Worm (Caenorhabditis elegans) whole organism, late embryonic: Measurements from ENCODE around the gene nspg-11.

Source experiments
- ama-1 ChIP-seq: fragments of 150-350 bp; optimal IDR thresholded peaks from 2 replicates; lab custom pipeline; 2014
- ceh-31 ChIP-seq: sonication (generic microtip); optimal IDR thresholded peaks from 2 replicates; lab custom pipeline; 2016; ENCODE audit warnings: missing genetic modification characterization, missing compliant biosample characterization
- ceh-45 ChIP-seq: fragments of 200-800 bp; sonication (Bioruptor generic); IDR thresholded peaks from 2 replicates; pipeline ENCODE4 v1.3.6; 2022; ENCODE audit warnings: missing genetic modification reagents, missing genetic modification characterization, missing compliant biosample characterization
- ceh-6 ChIP-seq: fragments of 200-800 bp; sonication (Bioruptor generic); optimal IDR thresholded peaks from 2 replicates; lab custom pipeline; 2018; ENCODE audit warnings: mild to moderate bottlenecking, missing genetic modification characterization, missing compliant biosample characterization
- fkh-10 ChIP-seq: fragments of 150-350 bp; optimal IDR thresholded peaks from 2 replicates; lab custom pipeline; 2014; ENCODE audit warnings: missing biosample characterization, missing genetic modification reagents, missing genetic modification characterization
- hlh-13 ChIP-seq: fragments of 200-800 bp; sonication (Bioruptor generic); optimal IDR thresholded peaks from 2 replicates; lab custom pipeline; 2018; ENCODE audit warnings: mild to moderate bottlenecking, missing genetic modification characterization, missing compliant biosample characterization
- lim-6 ChIP-seq: sonication (generic microtip); optimal IDR thresholded peaks from 2 replicates; lab custom pipeline; 2016; ENCODE audit warnings: missing genetic modification characterization, missing compliant biosample characterization
- mec-3 ChIP-seq: sonication (generic microtip); optimal IDR thresholded peaks from 2 replicates; lab custom pipeline; 2016; ENCODE audit warnings: borderline replicate concordance, missing genetic modification characterization, missing compliant biosample characterization
- nhr-11 ChIP-seq: fragments of 150-350 bp; optimal IDR thresholded peaks from 2 replicates; lab custom pipeline; 2014; ENCODE audit warnings: missing biosample characterization, missing genetic modification characterization
- npax-4 ChIP-seq: sonication (generic microtip); optimal IDR thresholded peaks from 2 replicates; lab custom pipeline; 2016; ENCODE audit warnings: missing genetic modification characterization, missing compliant biosample characterization
- pag-3 ChIP-seq: sonication (generic microtip); optimal IDR thresholded peaks from 2 replicates; lab custom pipeline; 2016; ENCODE audit warnings: missing compliant biosample characterization, missing genetic modification characterization, borderline replicate concordance
- sox-4 ChIP-seq: sonication (generic microtip); optimal IDR thresholded peaks from 2 replicates; lab custom pipeline; 2017; ENCODE audit warnings: mild to moderate bottlenecking, missing genetic modification characterization, inconsistent platforms, missing compliant biosample characterization
- unc-55 ChIP-seq: sonication (generic microtip); optimal IDR thresholded peaks from 2 replicates; lab custom pipeline; 2017; ENCODE audit warnings: missing biosample characterization, missing genetic modification reagents, missing genetic modification characterization

DNA sequence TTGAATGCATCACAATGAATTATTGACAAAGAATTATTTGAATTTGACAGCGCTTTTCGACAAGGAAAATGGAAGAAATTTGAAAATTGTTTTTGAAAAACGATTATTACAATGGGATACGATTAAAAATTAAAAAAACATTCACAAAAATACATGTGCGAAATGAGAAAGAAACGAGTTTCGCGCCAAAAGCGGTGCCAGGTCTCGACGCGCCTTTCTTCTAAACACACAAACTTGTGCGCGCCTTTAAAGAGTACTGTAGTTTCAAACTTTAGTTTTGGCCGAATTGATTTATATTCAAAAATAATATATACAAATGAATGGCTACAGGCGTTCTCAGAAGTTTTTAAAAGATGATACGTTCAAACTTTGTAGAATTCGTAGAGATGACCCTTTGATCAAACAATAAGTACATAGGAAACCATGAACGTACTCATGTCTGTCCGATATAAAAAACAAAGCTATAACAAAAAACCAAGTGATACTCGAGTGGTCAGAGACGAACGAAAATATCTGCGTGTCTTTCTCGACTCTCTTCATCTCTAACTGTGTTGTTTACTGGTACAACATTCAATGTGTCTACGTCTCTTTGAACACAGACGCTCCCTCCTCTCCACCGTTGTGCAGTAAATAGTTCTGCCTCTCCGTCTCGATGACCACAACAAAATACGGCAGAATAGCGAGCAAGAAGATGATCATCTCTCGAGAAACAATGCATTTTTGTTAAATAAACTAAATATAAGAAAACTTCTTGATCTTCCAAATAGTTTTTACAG lies 44.2 kb upstream of the nspg-11 start:
- TF ChIP-seq sox-4 (tag; lab: Kevin White, UChicago) (no peak), npax-4 (tag; lab: Kevin White, UChicago) (no peak), ceh-6 (GFP tag; lab: Kevin White, UChicago) (no peak), hlh-13 (GFP tag; lab: Kevin White, UChicago) (no peak), nhr-11 (tag; lab: Kevin White, UChicago) (no peak), ama-1 (lab: Kevin White, UChicago) (no peak), ceh-45 (GFP tag; lab: Robert Waterston, UW) (no peak), ceh-31 (tag; lab: Kevin White, UChicago) (no peak), lim-6 (tag; lab: Kevin White, UChicago) (no peak), unc-55 (no peak), pag-3 (no peak), mec-3 (no peak), fkh-10 (GFP tag; lab: Kevin White, UChicago) (no peak)
